Worm (Caenorhabditis elegans): ENCODE data around the gene unc-16.

unc-16 gene

DNA sequence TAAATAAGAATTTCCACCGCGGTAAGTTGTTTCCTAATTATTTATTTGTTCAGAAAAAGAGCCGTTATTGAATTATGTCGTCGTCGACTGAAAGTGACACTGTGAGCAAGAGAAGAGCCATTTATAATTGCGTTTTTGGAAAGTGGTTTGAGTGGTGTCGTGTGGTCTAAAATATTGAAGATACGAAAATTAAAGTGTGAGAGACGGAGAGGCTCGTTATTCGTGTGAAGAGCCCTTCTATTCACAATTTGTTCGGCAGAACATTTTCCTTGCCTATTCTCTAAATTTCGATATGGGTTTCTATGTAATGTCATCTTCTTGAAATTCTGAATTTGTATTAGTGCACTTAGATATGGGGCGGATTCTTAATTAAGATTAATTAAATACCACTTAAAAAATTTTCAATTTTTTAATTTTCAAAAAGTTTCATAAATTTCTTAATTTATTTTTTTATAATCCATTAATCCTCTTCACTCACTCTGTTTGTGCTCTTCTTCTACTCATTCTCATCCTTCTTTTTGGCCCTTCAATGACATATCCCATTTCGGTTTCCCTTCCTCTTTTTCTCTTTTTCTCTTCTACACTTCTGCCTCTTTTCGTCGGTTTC, 36.2 kb upstream of the unc-16 start:
- TF ChIP-seq aly-1 (tag; optimal IDR thresholded peaks at IDR 0.05), result no peak
- TF ChIP-seq ets-7 (tag; optimal IDR thresholded peaks at IDR 0.05), result no peak
- TF ChIP-seq B0310.2 (tag; optimal IDR thresholded peaks at IDR 0.05), result no peak
- no peak for TF ChIP-seq flt-1 (GFP tag; IDR thresholded peaks at IDR 0.05)
- TF ChIP-seq pes-1 (GFP tag; IDR thresholded peaks at IDR 0.05), result no peak
- no peak for TF ChIP-seq hmbx-1 (tag; optimal IDR thresholded peaks at IDR 0.05)
- no peak for TF ChIP-seq tbx-37 (GFP tag; conservative IDR thresholded peaks at IDR 0.05)
- TF ChIP-seq ama-1 (optimal IDR thresholded peaks at IDR 0.05), result no peak
- TF ChIP-seq hnd-1 (tag; optimal IDR thresholded peaks at IDR 0.05), result no peak
- TF ChIP-seq sea-1 (GFP tag; conservative IDR thresholded peaks at IDR 0.05), result no peak

DNA sequence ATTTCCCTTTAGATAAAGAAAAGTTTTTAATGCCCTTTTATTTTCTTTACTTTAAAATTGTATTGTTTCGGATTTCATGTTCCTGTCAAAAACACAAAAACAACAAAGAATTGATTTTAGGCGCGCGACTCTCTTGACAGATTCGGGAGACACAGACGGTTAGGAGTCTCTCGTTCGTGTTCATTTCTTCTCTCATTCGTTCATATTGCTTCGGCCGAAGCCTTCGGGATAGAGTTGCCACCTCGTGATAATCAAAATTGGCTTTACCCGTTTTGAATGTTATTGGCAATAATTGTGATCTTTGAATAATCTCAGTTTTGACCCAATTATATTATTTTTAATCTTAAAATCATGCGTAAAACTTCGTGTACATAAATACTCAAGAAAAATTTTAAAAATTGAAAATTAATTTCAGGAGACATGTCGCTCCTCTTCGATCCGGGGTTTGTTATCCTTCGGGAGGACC, 35.0 kb upstream of the unc-16 start, which contains the start of gene F55H2.5:
TSS of gene F55H2.5 (plus strand) at position 416 of the 466 bp plus-strand sequence.
- TF ChIP-seq tra-4 (tag; optimal IDR thresholded peaks at IDR 0.05) (no peak), flt-1 (GFP tag; IDR thresholded peaks at IDR 0.05) (no peak), B0310.2 (tag; optimal IDR thresholded peaks at IDR 0.05) (no peak), ets-7 (tag; optimal IDR thresholded peaks at IDR 0.05) (no peak), ceh-36 (tag; optimal IDR thresholded peaks at IDR 0.05) (no peak), tbx-37 (GFP tag; conservative IDR thresholded peaks at IDR 0.05) (no peak), scrt-1 (GFP tag; IDR thresholded peaks at IDR 0.05) (no peak), sea-1 (GFP tag; conservative IDR thresholded peaks at IDR 0.05) (no peak)

DNA sequence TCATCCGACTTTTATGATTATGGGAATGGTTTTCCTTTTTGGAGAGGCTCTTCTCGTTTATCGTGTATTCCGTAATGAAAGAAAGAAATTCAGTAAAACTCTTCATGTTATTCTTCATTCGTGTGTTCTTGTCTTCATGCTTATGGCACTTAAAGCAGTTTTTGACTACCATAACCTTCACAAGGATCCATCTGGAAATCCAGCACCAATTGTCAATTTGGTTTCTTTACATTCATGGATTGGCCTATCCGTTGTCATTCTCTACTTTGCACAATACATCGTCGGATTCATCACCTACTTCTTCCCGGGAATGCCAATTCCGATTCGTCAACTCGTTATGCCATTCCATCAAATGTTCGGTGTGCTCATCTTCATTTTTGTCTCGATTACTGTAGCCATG, 34.4 kb upstream of the unc-16 start:
- TF ChIP-seq aly-1 (tag; optimal IDR thresholded peaks at IDR 0.05), result no peak
- TF ChIP-seq ama-1 (optimal IDR thresholded peaks at IDR 0.05), result no peak
- TF ChIP-seq F13C5.2 (tag; optimal IDR thresholded peaks at IDR 0.05), result no peak
- TF ChIP-seq pes-1 (GFP tag; IDR thresholded peaks at IDR 0.05), result no peak
- TF ChIP-seq scrt-1 (GFP tag; IDR thresholded peaks at IDR 0.05), result no peak
- no peak for TF ChIP-seq hnd-1 (tag; optimal IDR thresholded peaks at IDR 0.05)
- TF ChIP-seq flt-1 (GFP tag; IDR thresholded peaks at IDR 0.05), result no peak
- no peak for TF ChIP-seq tra-4 (tag; optimal IDR thresholded peaks at IDR 0.05)
- no peak for TF ChIP-seq ceh-36 (tag; optimal IDR thresholded peaks at IDR 0.05)
- TF ChIP-seq tbx-11 (GFP tag; IDR thresholded peaks at IDR 0.05), result no peak

DNA sequence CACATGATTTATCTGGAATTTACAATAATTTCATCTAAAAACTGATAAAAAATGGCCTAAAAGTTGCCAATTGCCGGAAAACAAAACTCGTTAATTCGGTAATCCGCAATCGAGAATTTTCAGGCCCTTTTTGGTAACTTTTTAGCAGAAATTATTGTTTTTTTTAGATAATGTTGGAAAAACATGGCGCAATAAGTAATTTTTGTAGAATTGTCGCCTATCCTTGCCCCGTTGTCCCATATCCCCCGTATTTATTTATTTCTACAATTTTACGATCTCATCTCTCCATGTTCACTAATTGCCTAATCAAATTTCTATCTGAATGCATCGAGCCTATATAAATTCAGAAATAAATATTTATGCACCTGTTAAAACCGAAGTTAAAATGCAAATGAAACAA, 33.1 kb upstream of the unc-16 start:
- TF ChIP-seq pes-1 (GFP tag; IDR thresholded peaks at IDR 0.05) (no peak), sea-1 (GFP tag; conservative IDR thresholded peaks at IDR 0.05) (no peak), ama-1 (optimal IDR thresholded peaks at IDR 0.05) (no peak), ceh-13 (GFP tag; optimal IDR thresholded peaks at IDR 0.05) (no peak), tra-4 (tag; optimal IDR thresholded peaks at IDR 0.05) (no peak)

DNA sequence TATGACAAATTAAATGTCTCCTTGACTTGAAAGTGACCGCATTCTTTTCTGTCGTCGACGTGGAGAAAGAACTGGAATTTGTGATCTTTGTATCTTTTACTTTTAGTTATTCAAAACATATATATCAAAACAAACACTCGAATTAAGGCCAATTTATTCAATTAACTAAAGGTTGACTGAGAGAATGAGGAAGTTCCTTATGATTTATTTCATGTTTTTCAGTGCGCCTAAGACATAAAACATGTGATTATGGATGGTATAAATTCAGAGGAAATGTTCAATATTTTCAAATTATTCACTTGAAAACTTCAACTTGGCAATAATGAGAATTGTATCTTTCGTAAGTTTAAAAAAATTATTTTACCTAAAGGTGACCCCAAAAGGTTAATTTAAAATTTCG, 32.5 kb upstream of the unc-16 start, which contains the start of gene F55H2.8:
TSS of gene F55H2.8 (plus strand) at position 301 of the 400 bp plus-strand sequence.
- TF ChIP-seq flt-1 (GFP tag; IDR thresholded peaks at IDR 0.05) (no peak), ama-1 (optimal IDR thresholded peaks at IDR 0.05) (no peak), pes-1 (GFP tag; IDR thresholded peaks at IDR 0.05) (no peak), F13C5.2 (tag; optimal IDR thresholded peaks at IDR 0.05) (no peak), B0310.2 (tag; optimal IDR thresholded peaks at IDR 0.05) (no peak), hmbx-1 (tag; optimal IDR thresholded peaks at IDR 0.05) (no peak), sea-1 (GFP tag; conservative IDR thresholded peaks at IDR 0.05) (no peak), ceh-36 (tag; optimal IDR thresholded peaks at IDR 0.05) (no peak), ceh-13 (GFP tag; optimal IDR thresholded peaks at IDR 0.05) (no peak), hmg-4 (GFP tag; optimal IDR thresholded peaks at IDR 0.05) (no peak), ets-7 (tag; optimal IDR thresholded peaks at IDR 0.05) (no peak), scrt-1 (GFP tag; IDR thresholded peaks at IDR 0.05) (no peak), tbx-37 (GFP tag; conservative IDR thresholded peaks at IDR 0.05) (no peak), tbx-11 (GFP tag; IDR thresholded peaks at IDR 0.05) (no peak), tra-4 (tag; optimal IDR thresholded peaks at IDR 0.05) (no peak), hnd-1 (tag; optimal IDR thresholded peaks at IDR 0.05) (no peak), aly-1 (tag; optimal IDR thresholded peaks at IDR 0.05) (no peak)

DNA sequence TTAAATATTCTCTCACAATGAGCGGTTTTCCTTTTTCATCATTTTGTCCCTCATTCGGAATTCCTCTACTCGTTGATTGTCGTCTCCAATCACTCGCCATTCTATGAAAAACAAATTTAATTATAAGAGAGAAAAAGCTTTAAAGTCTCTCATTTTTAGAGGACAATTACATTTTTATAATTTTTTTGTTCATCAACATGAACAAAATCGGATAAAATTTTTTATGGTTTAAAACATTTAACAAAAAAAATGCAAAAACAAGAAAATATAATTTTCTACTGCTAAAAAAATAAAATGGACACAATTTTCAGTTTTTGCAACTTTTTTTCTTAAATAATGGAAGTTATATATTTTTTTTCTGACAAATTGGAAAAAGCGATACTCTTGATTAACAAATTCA, 29.9 kb upstream of the unc-16 start, which contains the start of gene F55H2.7:
TSS of gene F55H2.7 (minus strand) at position 101 of the 400 bp plus-strand sequence.
- TF ChIP-seq tbx-37 (GFP tag; conservative IDR thresholded peaks at IDR 0.05), result no peak
- TF ChIP-seq scrt-1 (GFP tag; IDR thresholded peaks at IDR 0.05), result no peak
- no peak for TF ChIP-seq ama-1 (optimal IDR thresholded peaks at IDR 0.05)
- TF ChIP-seq B0310.2 (tag; optimal IDR thresholded peaks at IDR 0.05), result no peak
- no peak for TF ChIP-seq F13C5.2 (tag; optimal IDR thresholded peaks at IDR 0.05)
- no peak for TF ChIP-seq sea-1 (GFP tag; conservative IDR thresholded peaks at IDR 0.05)
- no peak for TF ChIP-seq hmbx-1 (tag; optimal IDR thresholded peaks at IDR 0.05)
- TF ChIP-seq tbx-11 (GFP tag; IDR thresholded peaks at IDR 0.05), result no peak
- no peak for TF ChIP-seq tra-4 (tag; optimal IDR thresholded peaks at IDR 0.05)
- no peak for TF ChIP-seq flt-1 (GFP tag; IDR thresholded peaks at IDR 0.05)
- TF ChIP-seq ceh-36 (tag; optimal IDR thresholded peaks at IDR 0.05), result no peak
- TF ChIP-seq ets-7 (tag; optimal IDR thresholded peaks at IDR 0.05), result no peak
- no peak for TF ChIP-seq hnd-1 (tag; optimal IDR thresholded peaks at IDR 0.05)
- TF ChIP-seq pes-1 (GFP tag; IDR thresholded peaks at IDR 0.05), result no peak
- no peak for TF ChIP-seq ceh-13 (GFP tag; optimal IDR thresholded peaks at IDR 0.05)

DNA sequence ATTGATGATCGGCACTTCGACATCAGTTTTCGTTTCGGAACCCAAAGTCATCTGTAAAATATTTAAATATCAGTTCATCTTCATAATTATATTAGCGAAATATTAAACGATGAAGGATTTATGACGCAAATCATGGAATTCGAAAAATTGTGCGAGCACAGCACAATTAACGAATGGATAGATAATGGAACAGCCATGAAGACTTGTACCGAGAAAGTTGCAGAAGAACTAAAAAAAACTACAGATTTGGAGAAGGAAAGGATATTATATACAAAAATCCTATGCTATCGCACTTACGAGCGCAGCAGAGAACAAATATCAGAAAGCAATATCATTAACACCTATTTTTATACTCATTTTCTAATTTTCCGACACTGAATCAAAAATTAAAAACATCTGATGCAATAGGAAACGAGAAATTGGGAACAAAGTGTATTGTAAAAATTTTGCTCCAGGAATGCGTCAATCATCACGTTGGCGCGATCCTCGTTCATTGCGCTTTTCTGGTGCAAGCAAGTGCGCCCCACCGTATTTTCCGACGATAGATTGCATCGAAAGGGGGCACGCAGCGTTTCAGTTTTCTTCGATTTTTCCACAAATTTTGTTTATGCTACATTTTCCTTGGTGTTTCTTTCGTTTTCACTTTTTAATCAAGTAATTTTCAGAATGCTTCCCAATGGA, 24.5 kb upstream of the unc-16 start, which contains the start of the genes clu-1 and prp-40:
TSS of gene clu-1 (minus strand) at position 51 of the 681 bp plus-strand sequence.
TSS of gene prp-40 (plus strand) at position 666 of the 681 bp plus-strand sequence.
- no peak for TF ChIP-seq ets-7 (tag; optimal IDR thresholded peaks at IDR 0.05)
- no peak for TF ChIP-seq ceh-36 (tag; optimal IDR thresholded peaks at IDR 0.05)
- no peak for TF ChIP-seq tra-4 (tag; optimal IDR thresholded peaks at IDR 0.05)
- peak; percentile 37 for TF ChIP-seq hmg-4 (GFP tag; optimal IDR thresholded peaks at IDR 0.05)
- TF ChIP-seq pes-1 (GFP tag; IDR thresholded peaks at IDR 0.05), result no peak
- 0 out of 2 replicates have a peak, but pooled peaks have one; percentile 13 for TF ChIP-seq tbx-37 (GFP tag; conservative IDR thresholded peaks at IDR 0.05)
- TF ChIP-seq F13C5.2 (tag; optimal IDR thresholded peaks at IDR 0.05), result peak; percentile 36

Data from whole organism, early embryonic.